Fruit fly (Drosophila melanogaster) whole organism, embryonic: ENCODE data around the gene SecCl.

ENCODE experiments used
- Awh ChIP-seq: fragments of 200-800 bp; sonication (Bioruptor generic); IDR thresholded peaks from 2 replicates; pipeline ENCODE4, ENCODE4 v1.3.6; 2022; ENCODE audit warnings: missing biosample characterization, missing genetic modification characterization
- B-H2 ChIP-seq: fragments of 200-800 bp; sonication (Bioruptor generic); optimal IDR thresholded peaks from 2 replicates; lab custom pipeline; 2018; ENCODE audit warnings: missing biosample characterization, mild to moderate bottlenecking, missing genetic modification characterization
- CG10431 ChIP-seq: fragments of 200-800 bp; sonication (Bioruptor generic); optimal IDR thresholded peaks from 3 replicates; lab custom pipeline; 2018; ENCODE audit warnings: missing biosample characterization, mild to moderate bottlenecking, missing genetic modification characterization
- CG10462 ChIP-seq: fragments of 200-800 bp; sonication (Bioruptor generic); optimal IDR thresholded peaks from 2 replicates; lab custom pipeline; 2016; ENCODE audit warnings: missing biosample characterization, missing genetic modification characterization
- CG11695 ChIP-seq: fragments of 200-800 bp; sonication (Bioruptor generic); IDR thresholded peaks from 3 replicates; pipeline ENCODE4 v1.3.6; 2022; ENCODE audit warnings: missing biosample characterization, missing genetic modification characterization
- CG13775 ChIP-seq: fragments of 200-800 bp; sonication (Bioruptor generic); optimal IDR thresholded peaks from 3 replicates; lab custom pipeline; 2017; ENCODE audit warnings: missing biosample characterization, mild to moderate bottlenecking, missing genetic modification characterization
- CG14014 ChIP-seq: fragments of 200-800 bp; sonication (Bioruptor generic); IDR thresholded peaks from 2 replicates; pipeline ENCODE4 v1.3.6; 2022; ENCODE audit warnings: missing biosample characterization, missing genetic modification characterization
- CG14965 ChIP-seq: fragments of 200-800 bp; sonication (Bioruptor generic); optimal IDR thresholded peaks from 2 replicates; lab custom pipeline; 2016; ENCODE audit warnings: missing biosample characterization, missing genetic modification characterization, borderline replicate concordance
- CG15269 ChIP-seq: fragments of 200-800 bp; sonication (Bioruptor generic); optimal IDR thresholded peaks from 2 replicates; lab custom pipeline; 2018; ENCODE audit warnings: missing biosample characterization, mild to moderate bottlenecking, missing genetic modification characterization, moderate library complexity
- CG15514 ChIP-seq: fragments of 200-800 bp; sonication (Bioruptor generic); optimal IDR thresholded peaks from 3 replicates; lab custom pipeline; 2017; ENCODE audit warnings: missing biosample characterization, missing genetic modification characterization, mild to moderate bottlenecking, moderate library complexity, missing genetic modification reagents
- CG17186 ChIP-seq: fragments of 200-800 bp; sonication (Bioruptor generic); optimal IDR thresholded peaks from 3 replicates; lab custom pipeline; 2017; ENCODE audit warnings: missing biosample characterization, missing genetic modification reagents, missing genetic modification characterization
- CG2120 ChIP-seq: fragments of 200-800 bp; sonication (Bioruptor generic); optimal IDR thresholded peaks from 3 replicates; lab custom pipeline; 2016; ENCODE audit warnings: missing biosample characterization, missing genetic modification characterization
- CG2199 ChIP-seq: fragments of 200-800 bp; sonication (Bioruptor generic); IDR thresholded peaks from 3 replicates; pipeline ENCODE4 v1.3.6; 2022; ENCODE audit warnings: missing biosample characterization, missing genetic modification characterization
- CG2889 ChIP-seq: fragments of 200-800 bp; sonication (Bioruptor generic); IDR thresholded peaks from 3 replicates; pipeline ENCODE4 v1.3.6; 2022; ENCODE audit warnings: missing biosample characterization, missing genetic modification characterization
- CG30403 ChIP-seq: fragments of 200-800 bp; sonication (Bioruptor generic); optimal IDR thresholded peaks from 3 replicates; lab custom pipeline; 2016; ENCODE audit warnings: missing biosample characterization, missing genetic modification characterization
- CG4820 ChIP-seq: fragments of 200-800 bp; sonication (Bioruptor generic); optimal IDR thresholded peaks from 3 replicates; lab custom pipeline; 2016; ENCODE audit warnings: missing biosample characterization, missing genetic modification characterization
- CG7839 ChIP-seq: fragments of 200-800 bp; sonication (Bioruptor generic); optimal IDR thresholded peaks from 3 replicates; lab custom pipeline; 2018; ENCODE audit warnings: missing biosample characterization, mild to moderate bottlenecking, missing genetic modification characterization, moderate library complexity
- CG9932 ChIP-seq: fragments of 200-800 bp; sonication (Bioruptor generic); IDR thresholded peaks from 2 replicates; pipeline ENCODE4 v1.3.6; 2022; ENCODE audit warnings: missing biosample characterization, missing genetic modification characterization
- Deaf1 ChIP-seq: fragments of 200-800 bp; optimal IDR thresholded peaks from 3 replicates; lab custom pipeline; 2019; ENCODE audit warnings: missing biosample characterization, mild to moderate bottlenecking, missing genetic modification characterization, moderate library complexity
- Dip2 ChIP-seq: fragments of 200-800 bp; sonication (Bioruptor generic); IDR thresholded peaks from 2 replicates; pipeline ENCODE4 v1.3.6; 2022; ENCODE audit warnings: missing biosample characterization, missing genetic modification characterization
- Eip74EF ChIP-seq, 2 experiments: fragments of 200-800 bp in 1 of 2; fragments of >200 bp in 1 of 2; sonication (Bioruptor generic) in 1 of 2; optimal IDR thresholded peaks; 2 replicates each; lab custom pipeline; 2017 to 2019; ENCODE audit warnings: missing biosample characterization in 2 of 2, missing genetic modification characterization in 2 of 2, mild to moderate bottlenecking in 1 of 2, moderate library complexity in 1 of 2
- Ets65A ChIP-seq: fragments of 200-800 bp; sonication (Bioruptor generic); peaks from one replicate; lab custom pipeline; 2016; ENCODE audit warnings: missing biosample characterization, missing genetic modification characterization
- Gug ChIP-seq: fragments of 200-800 bp; sonication (Bioruptor generic); IDR thresholded peaks from 4 replicates; pipeline ENCODE4 v1.3.6; 2022; ENCODE audit warnings: missing biosample characterization, missing genetic modification characterization
- HHEX ChIP-seq: fragments of 200-800 bp; sonication (Bioruptor generic); optimal IDR thresholded peaks from 3 replicates; lab custom pipeline; 2017; ENCODE audit warnings: missing biosample characterization, mild to moderate bottlenecking, missing genetic modification characterization, missing genetic modification reagents
- HLH3B ChIP-seq: fragments of 200-800 bp; sonication (Bioruptor generic); IDR thresholded peaks from 2 replicates; pipeline ENCODE4 v1.3.6; 2022; ENCODE audit warnings: missing biosample characterization, missing genetic modification characterization
- Jarid2 ChIP-seq: fragments of 200-800 bp; sonication (Bioruptor generic); optimal IDR thresholded peaks from 3 replicates; lab custom pipeline; 2017; ENCODE audit warnings: mild to moderate bottlenecking, missing biosample characterization, missing genetic modification reagents, missing genetic modification characterization
- MESR4 ChIP-seq: fragments of 200-800 bp; sonication (Bioruptor generic); optimal IDR thresholded peaks from 2 replicates; lab custom pipeline; 2018; ENCODE audit warnings: missing biosample characterization, mild to moderate bottlenecking, missing genetic modification characterization, moderate library complexity
- NC2β ChIP-seq: fragments of 200-800 bp; sonication (Bioruptor generic); optimal IDR thresholded peaks from 2 replicates; lab custom pipeline; 2016; ENCODE audit warnings: missing biosample characterization, missing genetic modification characterization
- PHDP ChIP-seq: fragments of 200-800 bp; sonication (Bioruptor generic); optimal IDR thresholded peaks from 3 replicates; lab custom pipeline; 2018; ENCODE audit warnings: missing biosample characterization, mild to moderate bottlenecking, missing genetic modification characterization, moderate library complexity
- Rfx ChIP-seq: fragments of 200-800 bp; sonication (Bioruptor generic); IDR thresholded peaks from 2 replicates; pipeline ENCODE4 v1.3.6; 2022; ENCODE audit warnings: missing biosample characterization, missing genetic modification characterization
- ap ChIP-seq: fragments of 200-800 bp; sonication (Bioruptor generic); IDR thresholded peaks from 2 replicates; pipeline ENCODE4 v1.3.6; 2022; ENCODE audit warnings: missing biosample characterization, missing genetic modification characterization
- az2 ChIP-seq: fragments of 200-800 bp; sonication (Bioruptor generic); optimal IDR thresholded peaks from 3 replicates; lab custom pipeline; 2016; ENCODE audit warnings: missing biosample characterization, missing genetic modification characterization
- bowl ChIP-seq: fragments of 200-800 bp; sonication (Bioruptor generic); IDR thresholded peaks from 2 replicates; pipeline ENCODE4 v1.3.6; 2022; ENCODE audit warnings: missing biosample characterization, missing genetic modification characterization
- br ChIP-seq: fragments of >200 bp; optimal IDR thresholded peaks from 2 replicates; lab custom pipeline; 2017
- chn ChIP-seq: fragments of 200-800 bp; sonication (Bioruptor generic); optimal IDR thresholded peaks from 2 replicates; lab custom pipeline; 2016; ENCODE audit warnings: missing biosample characterization, missing genetic modification characterization
- dimm ChIP-seq: fragments of 200-800 bp; sonication (Bioruptor generic); IDR thresholded peaks from 2 replicates; pipeline ENCODE4 v1.3.6; 2022; ENCODE audit warnings: missing biosample characterization, missing genetic modification characterization
- ems ChIP-seq: fragments of 200-800 bp; sonication (Bioruptor generic); optimal IDR thresholded peaks from 3 replicates; lab custom pipeline; 2016; ENCODE audit warnings: missing biosample characterization, missing genetic modification characterization
- insv ChIP-seq, 2 experiments: fragments of 200-800 bp; sonication (Bioruptor generic); optimal IDR thresholded peaks; 3 replicates each; lab custom pipeline; 2016 to 2018; ENCODE audit warnings: missing biosample characterization in 2 of 2, missing genetic modification characterization in 2 of 2
- lmd ChIP-seq: fragments of 200-800 bp; sonication (Bioruptor generic); IDR thresholded peaks from 2 replicates; pipeline ENCODE4 v1.3.6; 2022; ENCODE audit warnings: missing biosample characterization, missing genetic modification characterization
- odd ChIP-seq: fragments of 200-800 bp; sonication (Bioruptor generic); optimal IDR thresholded peaks from 2 replicates; lab custom pipeline; 2017; ENCODE audit warnings: missing biosample characterization, mild to moderate bottlenecking, missing genetic modification characterization
- pita ChIP-seq: fragments of 200-800 bp; sonication (Bioruptor generic); optimal IDR thresholded peaks from 2 replicates; lab custom pipeline; 2017; ENCODE audit warnings: missing biosample characterization, mild to moderate bottlenecking, missing genetic modification characterization
- pnt ChIP-seq: fragments of 200-800 bp; sonication (Bioruptor generic); optimal IDR thresholded peaks from 3 replicates; lab custom pipeline; 2016; ENCODE audit warnings: missing biosample characterization, missing genetic modification characterization
- rib ChIP-seq: fragments of 200-800 bp; sonication (Bioruptor generic); IDR thresholded peaks from 2 replicates; pipeline ENCODE4 v1.3.6; 2022; ENCODE audit warnings: missing biosample characterization, missing genetic modification characterization
- row ChIP-seq: fragments of 200-800 bp; sonication (Bioruptor generic); IDR thresholded peaks from 3 replicates; pipeline ENCODE4 v1.3.6; 2022; ENCODE audit warnings: missing biosample characterization, missing genetic modification characterization
- slp2 ChIP-seq: fragments of 200-800 bp; sonication (Bioruptor generic); optimal IDR thresholded peaks from 2 replicates; lab custom pipeline; 2016; ENCODE audit warnings: missing biosample characterization, missing genetic modification characterization
- so ChIP-seq: fragments of 200-800 bp; sonication (Bioruptor generic); IDR thresholded peaks from 3 replicates; pipeline ENCODE4 v1.3.6; 2022; ENCODE audit warnings: missing biosample characterization, missing genetic modification characterization
- sob ChIP-seq: fragments of 200-800 bp; sonication (Bioruptor generic); IDR thresholded peaks from 2 replicates; pipeline ENCODE4 v1.3.6; 2022; ENCODE audit warnings: missing biosample characterization, missing genetic modification characterization
- stwl ChIP-seq: fragments of 200-800 bp; sonication (Bioruptor generic); optimal IDR thresholded peaks from 3 replicates; lab custom pipeline; 2018; ENCODE audit warnings: missing biosample characterization, mild to moderate bottlenecking, missing genetic modification characterization, moderate library complexity
- tin ChIP-seq: fragments of 200-800 bp; sonication (Bioruptor generic); optimal IDR thresholded peaks from 3 replicates; lab custom pipeline; 2016; ENCODE audit warnings: missing biosample characterization, missing genetic modification characterization
- unc-4 ChIP-seq: fragments of 200-800 bp; sonication (Bioruptor generic); IDR thresholded peaks from 2 replicates; pipeline ENCODE4 v1.3.6; 2022; ENCODE audit warnings: missing biosample characterization, missing genetic modification characterization; ENCODE audit not compliant: partially characterized antibody
- vvl ChIP-seq: fragments of 200-800 bp; sonication (Bioruptor generic); IDR thresholded peaks from 2 replicates; pipeline ENCODE4 v1.3.6; 2022; ENCODE audit warnings: missing biosample characterization, missing genetic modification characterization
- zfh1 ChIP-seq: fragments of 200-800 bp; sonication (Bioruptor generic); IDR thresholded peaks from 3 replicates; pipeline ENCODE4 v1.3.6; 2022; ENCODE audit warnings: missing biosample characterization, missing genetic modification characterization

SecCl gene

dm6 chr3L:17475979-17476393 is 6.1 kb downstream of the SecCl start, which contains the start of gene CG34250 (continued):
- TF ChIP-seq PHDP (tag; lab: Kevin White, UChicago) (peak; percentile 26), unc-4 (GFP tag; lab: Robert Waterston, UW) (peak; percentile 85), CG2889 (no peak), CG2120 (GFP tag; lab: Kevin White, UChicago) (peak; percentile 67), MESR4 (GFP tag; lab: Kevin White, UChicago) (peak; percentile 89), Deaf1 (tag; lab: Kevin White, UChicago) (peak; percentile 3), row (GFP tag; lab: Robert Waterston, UW) (peak; percentile 47; the same call in 1 of the 3 replicates), Ets65A (GFP tag; lab: Kevin White, UChicago) (no peak), Dip2 (GFP tag; lab: Robert Waterston, UW) (no peak), CG9932 (GFP tag; lab: Robert Waterston, UW) (peak; percentile 66), CG7839 (tag; lab: Kevin White, UChicago) (peak; percentile 9), HHEX (GFP tag; lab: Kevin White, UChicago) (no peak), Rfx (GFP tag; lab: Robert Waterston, UW) (peak; percentile 61; the same call in 1 of the 2 replicates), pnt (no peak), CG4820 (GFP tag; lab: Kevin White, UChicago) (no peak), CG15269 (tag; lab: Kevin White, UChicago) (peak; percentile 26), sob (peak; percentile 62; the same call in 1 of the 2 replicates), chn (GFP tag; lab: Kevin White, UChicago) (no peak), CG30403 (GFP tag; lab: Kevin White, UChicago) (peak; percentile 32), Gug (GFP tag; lab: Robert Waterston, UW) (no peak; the same call in 3 of the 4 replicates), insv (GFP tag; optimal IDR thresholded peaks at IDR 0.05; lab: Kevin White, UChicago) (peak in 1 of 2 experiments; percentile 50), CG10431 (GFP tag; lab: Kevin White, UChicago) (peak; percentile 12), CG10462 (GFP tag; lab: Kevin White, UChicago) (peak; percentile 17), CG15514 (GFP tag; lab: Kevin White, UChicago) (peak; percentile 77), tin (peak; percentile 16), dimm (no peak), stwl (tag; lab: Kevin White, UChicago) (peak; percentile 83), slp2 (peak; percentile 18), Jarid2 (no peak), rib (peak; percentile 45; the same call in 1 of the 2 replicates), odd (GFP tag; lab: Kevin White, UChicago) (no peak), zfh1 (peak; percentile 47; the same call in 1 of the 3 replicates), bowl (GFP tag; lab: Robert Waterston, UW) (no peak), CG17186 (peak; percentile 14), ap (GFP tag; lab: Robert Waterston, UW) (no peak), lmd (GFP tag; lab: Robert Waterston, UW) (no peak), Awh (no peak), HLH3B (GFP tag; lab: Robert Waterston, UW) (no peak), CG13775 (GFP tag; lab: Kevin White, UChicago) (peak; percentile 59), ems (GFP tag; lab: Kevin White, UChicago) (peak; percentile 34), vvl (no peak), so (no peak), CG14965 (GFP tag; lab: Kevin White, UChicago) (no peak), Eip74EF (GFP tag; optimal IDR thresholded peaks at IDR 0.05; lab: Kevin White, UChicago) (no peak), CG2199 (no peak), az2 (GFP tag; lab: Kevin White, UChicago) (peak; percentile 18), B-H2 (GFP tag; lab: Kevin White, UChicago) (peak; percentile 60), pita (GFP tag; lab: Kevin White, UChicago) (peak; percentile 71), CG14014 (GFP tag; lab: Robert Waterston, UW) (0 out of 2 replicates have a peak, but pooled peaks have one; percentile 18), CG11695 (GFP tag; lab: Robert Waterston, UW) (no peak), br (lab: Kevin White, UChicago) (no peak), NC2β (GFP tag; lab: Kevin White, UChicago) (no peak)
